Worm (Caenorhabditis elegans) whole organism, L4/young adult: Measurements from ENCODE around the gene leo-1.

Experiments used
- W03F9.2 ChIP-seq: fragments of 150-350 bp; optimal IDR thresholded peaks from 2 replicates; lab custom pipeline; 2014; ENCODE audit warnings: missing biosample characterization, missing genetic modification characterization
- dao-5 ChIP-seq: sonication (generic microtip); optimal IDR thresholded peaks from 2 replicates; lab custom pipeline; 2016; ENCODE audit warnings: missing genotype, missing genetic modification characterization, moderate library complexity, missing compliant biosample characterization
- him-1 ChIP-seq: sonication (generic microtip); optimal IDR thresholded peaks from 2 replicates; lab custom pipeline; 2016; ENCODE audit warnings: missing genotype, missing genetic modification reagents, missing genetic modification characterization, missing compliant biosample characterization

leo-1 gene

ce11 chrIV:11329269-11329668 lies at the start of gene leo-1:
Gene leo-1, minus strand, starts transcription at chrIV:11329369.
- no peak for TF ChIP-seq him-1 (tag; lab: Kevin White, UChicago)
- no peak for TF ChIP-seq dao-5 (tag; lab: Kevin White, UChicago)
- no peak for TF ChIP-seq W03F9.2 (tag; lab: Kevin White, UChicago)

- TF ChIP-seq dao-5 (tag; lab: Kevin White, UChicago) (no peak), him-1 (tag; lab: Kevin White, UChicago) (no peak), W03F9.2 (tag; lab: Kevin White, UChicago) (no peak)
These were observed 48.3 kb upstream of the leo-1 start for ce11 chrIV:11377439-11377838.

- no peak for TF ChIP-seq him-1 (tag; lab: Kevin White, UChicago)
- no peak for TF ChIP-seq dao-5 (tag; lab: Kevin White, UChicago)
- TF ChIP-seq W03F9.2 (tag; lab: Kevin White, UChicago), result no peak
These were observed 46.5 kb upstream of the leo-1 start for ce11 chrIV:11375713-11376112.

- TF ChIP-seq W03F9.2 (tag; lab: Kevin White, UChicago) (no peak), him-1 (tag; lab: Kevin White, UChicago) (no peak), dao-5 (tag; lab: Kevin White, UChicago) (no peak)
These were observed 43.3 kb upstream of the leo-1 start, which contains the start of gene cbd-1 for ce11 chrIV:11372366-11372997. Gene cbd-1, plus strand, starts transcription at chrIV:11372991.

ce11 chrIV:11371645-11372044 lies 42.5 kb upstream of the leo-1 start, which contains the start of gene sec-31:
Gene sec-31, minus strand, starts transcription at chrIV:11371792.
- TF ChIP-seq dao-5 (tag; lab: Kevin White, UChicago) (no peak), him-1 (tag; lab: Kevin White, UChicago) (no peak), W03F9.2 (tag; lab: Kevin White, UChicago) (no peak)

- TF ChIP-seq him-1 (tag; lab: Kevin White, UChicago), result no peak
- no peak for TF ChIP-seq W03F9.2 (tag; lab: Kevin White, UChicago)
- TF ChIP-seq dao-5 (tag; lab: Kevin White, UChicago), result no peak
These were observed 34.8 kb upstream of the leo-1 start for ce11 chrIV:11363806-11364562.

ce11 chrIV:11361409-11361808 lies 32.2 kb upstream of the leo-1 start, which contains the start of gene T01G1.4:
Gene T01G1.4, minus strand, starts transcription at chrIV:11361509.
- TF ChIP-seq dao-5 (tag; lab: Kevin White, UChicago), result no peak
- TF ChIP-seq him-1 (tag; lab: Kevin White, UChicago), result no peak
- TF ChIP-seq W03F9.2 (tag; lab: Kevin White, UChicago), result no peak

ce11 chrIV:11359769-11360168 lies 30.6 kb upstream of the leo-1 start, which contains the start of gene klp-12:
Gene klp-12, minus strand, starts transcription at chrIV:11359869.
- TF ChIP-seq dao-5 (tag; lab: Kevin White, UChicago), result no peak
- TF ChIP-seq him-1 (tag; lab: Kevin White, UChicago), result no peak

- TF ChIP-seq him-1 (tag; lab: Kevin White, UChicago) (no peak), dao-5 (tag; lab: Kevin White, UChicago) (no peak), W03F9.2 (tag; lab: Kevin White, UChicago) (no peak)
These were observed 24.8 kb upstream of the leo-1 start, which contains the start of gene T01G1.2 for ce11 chrIV:11353946-11354458. Gene T01G1.2, plus strand, starts transcription at chrIV:11354408.

ce11 chrIV:11352768-11353167 lies 23.6 kb upstream of the leo-1 start:
- TF ChIP-seq W03F9.2 (tag; lab: Kevin White, UChicago), result no peak
- no peak for TF ChIP-seq dao-5 (tag; lab: Kevin White, UChicago)

- TF ChIP-seq W03F9.2 (tag; lab: Kevin White, UChicago) (no peak), him-1 (tag; lab: Kevin White, UChicago) (no peak)
These were observed 22.4 kb upstream of the leo-1 start for ce11 chrIV:11351563-11351962.

ce11 chrIV:11350809-11351208 lies 21.6 kb upstream of the leo-1 start:
- no peak for TF ChIP-seq him-1 (tag; lab: Kevin White, UChicago)
- no peak for TF ChIP-seq W03F9.2 (tag; lab: Kevin White, UChicago)
- no peak for TF ChIP-seq dao-5 (tag; lab: Kevin White, UChicago)

ce11 chrIV:11349747-11350146 lies 20.6 kb upstream of the leo-1 start:
- TF ChIP-seq dao-5 (tag; lab: Kevin White, UChicago), result no peak
- peak; percentile 46 for TF ChIP-seq him-1 (tag; lab: Kevin White, UChicago)
